Worm (Caenorhabditis elegans) whole organism, mixed stage, embryonic: ENCODE data around the gene odr-3.
A peak's percentile ranks its signal among the peaks of the same experiment; 100 is the strongest.

Experiments used
- bed-3 ChIP-seq: fragments of 200-800 bp; sonication (Bioruptor generic); optimal IDR thresholded peaks from 3 replicates; lab custom pipeline; 2018; ENCODE audit warnings: mild to moderate bottlenecking, missing genetic modification characterization, moderate library complexity, missing compliant biosample characterization
- blmp-1 ChIP-seq: fragments of 150-350 bp; optimal IDR thresholded peaks from 2 replicates; lab custom pipeline; 2014; ENCODE audit warnings: missing biosample characterization, missing genetic modification characterization
- ceh-43 ChIP-seq: fragments of 200-800 bp; sonication (Bioruptor generic); optimal IDR thresholded peaks from 2 replicates; lab custom pipeline; 2018; ENCODE audit warnings: mild to moderate bottlenecking, missing genetic modification characterization, moderate library complexity, missing compliant biosample characterization
- ceh-83 ChIP-seq: fragments of 200-800 bp; sonication (Bioruptor generic); optimal IDR thresholded peaks from 2 replicates; lab custom pipeline; 2018; ENCODE audit warnings: mild to moderate bottlenecking, missing genetic modification characterization, missing compliant biosample characterization
- ces-1 ChIP-seq: fragments of 150-350 bp; optimal IDR thresholded peaks from 2 replicates; lab custom pipeline; 2014; ENCODE audit warnings: missing biosample characterization, missing genetic modification reagents, missing genetic modification characterization
- cnd-1 ChIP-seq: fragments of 200-800 bp; sonication (Bioruptor generic); optimal IDR thresholded peaks from 2 replicates; lab custom pipeline; 2018; ENCODE audit warnings: mild to moderate bottlenecking, missing genetic modification characterization, missing compliant biosample characterization
- drap-1 ChIP-seq: fragments of 200-800 bp; sonication (Bioruptor generic); optimal IDR thresholded peaks from 3 replicates; lab custom pipeline; 2018; ENCODE audit warnings: mild to moderate bottlenecking, missing genetic modification characterization, missing compliant biosample characterization
- elt-1 ChIP-seq: sonication (generic microtip); optimal IDR thresholded peaks from 2 replicates; lab custom pipeline; 2017; ENCODE audit warnings: missing genetic modification characterization, mild to moderate bottlenecking, missing compliant biosample characterization, antibody characterized with exemption, moderate library complexity, borderline replicate concordance; ENCODE audit not compliant: insufficient read depth
- elt-3 ChIP-seq: fragments of 150-350 bp; optimal IDR thresholded peaks from 2 replicates; lab custom pipeline; 2014; ENCODE audit warnings: missing biosample characterization, missing genetic modification characterization
- flh-1 ChIP-seq: fragments of 200-800 bp; sonication (Bioruptor generic); optimal IDR thresholded peaks from 2 replicates; lab custom pipeline; 2018; ENCODE audit warnings: mild to moderate bottlenecking, missing genetic modification characterization, moderate library complexity, missing compliant biosample characterization
- ham-2 ChIP-seq: fragments of 200-800 bp; sonication (Bioruptor generic); optimal IDR thresholded peaks from 2 replicates; lab custom pipeline; 2018; ENCODE audit warnings: mild to moderate bottlenecking, missing genetic modification characterization, missing compliant biosample characterization
- hlh-1 ChIP-seq: fragments of 150-350 bp; optimal IDR thresholded peaks from 2 replicates; lab custom pipeline; 2014; ENCODE audit warnings: missing biosample characterization, missing genetic modification reagents, missing genetic modification characterization
- lin-13 ChIP-seq: fragments of 150-350 bp; optimal IDR thresholded peaks from 2 replicates; lab custom pipeline; 2014; ENCODE audit warnings: missing biosample characterization, missing genetic modification characterization
- lin-32 ChIP-seq: fragments of 200-800 bp; sonication (Bioruptor generic); optimal IDR thresholded peaks from 2 replicates; lab custom pipeline; 2018; ENCODE audit warnings: mild to moderate bottlenecking, missing genetic modification characterization, missing compliant biosample characterization
- lsy-2 ChIP-seq: fragments of 150-350 bp; optimal IDR thresholded peaks from 2 replicates; lab custom pipeline; 2014; ENCODE audit warnings: missing biosample characterization, missing genetic modification characterization
- mab-5 ChIP-seq: fragments of 150-350 bp; optimal IDR thresholded peaks from 2 replicates; lab custom pipeline; 2014; ENCODE audit warnings: missing biosample characterization, missing genetic modification characterization
- mep-1 ChIP-seq: fragments of 150-350 bp; optimal IDR thresholded peaks from 2 replicates; lab custom pipeline; 2017; ENCODE audit warnings: missing biosample characterization, missing genetic modification reagents, missing genetic modification characterization, inconsistent platforms
- mls-2 ChIP-seq: sonication (generic microtip); optimal IDR thresholded peaks from 2 replicates; lab custom pipeline; 2016; ENCODE audit warnings: mild to moderate bottlenecking, missing genetic modification characterization, moderate library complexity, missing compliant biosample characterization
- nhr-12 ChIP-seq: fragments of 150-350 bp; optimal IDR thresholded peaks from 2 replicates; lab custom pipeline; 2014; ENCODE audit warnings: missing biosample characterization, missing genetic modification characterization
- nhr-2 ChIP-seq: fragments of 150-350 bp; optimal IDR thresholded peaks from 2 replicates; lab custom pipeline; 2014; ENCODE audit warnings: missing biosample characterization, missing genetic modification characterization
- nhr-28 ChIP-seq: fragments of 150-350 bp; optimal IDR thresholded peaks from 2 replicates; lab custom pipeline; 2014; ENCODE audit warnings: missing biosample characterization, missing genetic modification characterization
- nhr-76 ChIP-seq: sonication (generic microtip); optimal IDR thresholded peaks from 2 replicates; lab custom pipeline; 2017; ENCODE audit warnings: missing biosample characterization, missing genetic modification characterization
- pha-4 ChIP-seq: fragments of 150-350 bp; optimal IDR thresholded peaks from 2 replicates; lab custom pipeline; 2018; ENCODE audit warnings: missing biosample characterization, missing genetic modification reagents, missing genetic modification characterization
- sem-2 ChIP-seq: fragments of 200-800 bp; sonication (Bioruptor generic); optimal IDR thresholded peaks from 2 replicates; lab custom pipeline; 2018; ENCODE audit warnings: mild to moderate bottlenecking, missing genetic modification characterization, missing compliant biosample characterization
- sptf-1 ChIP-seq: sonication (generic microtip); optimal IDR thresholded peaks from 2 replicates; lab custom pipeline; 2017; ENCODE audit warnings: mild to moderate bottlenecking, missing genetic modification characterization, moderate library complexity, missing compliant biosample characterization
- tbx-8 ChIP-seq: fragments of 200-800 bp; sonication (Bioruptor generic); optimal IDR thresholded peaks from 2 replicates; lab custom pipeline; 2018; ENCODE audit warnings: mild to moderate bottlenecking, missing genetic modification characterization, moderate library complexity, missing compliant biosample characterization
- unc-120 ChIP-seq: sonication (generic microtip); optimal IDR thresholded peaks from 2 replicates; lab custom pipeline; 2017; ENCODE audit warnings: missing genetic modification characterization, missing compliant biosample characterization; ENCODE audit not compliant: poor library complexity, severe bottlenecking
- unc-39 ChIP-seq: fragments of 150-350 bp; optimal IDR thresholded peaks from 2 replicates; lab custom pipeline; 2014; ENCODE audit warnings: missing biosample characterization, missing genetic modification characterization
- zip-8 ChIP-seq: fragments of 150-350 bp; optimal IDR thresholded peaks from 2 replicates; lab custom pipeline; 2014; ENCODE audit warnings: missing biosample characterization, missing genetic modification characterization
- ztf-11 ChIP-seq: fragments of 150-350 bp; optimal IDR thresholded peaks from 2 replicates; lab custom pipeline; 2014; ENCODE audit warnings: missing biosample characterization, missing genetic modification characterization

odr-3 gene

ce11 chrV:13249436-13249835 is at the start of gene odr-3:
Gene odr-3, minus strand, starts transcription at chrV:13249536.
- TF ChIP-seq ceh-83 (no peak), bed-3 (GFP tag; lab: Kevin White, UChicago) (no peak), drap-1 (GFP tag; lab: Kevin White, UChicago) (no peak), elt-1 (no peak), pha-4 (no peak), nhr-12 (tag; lab: Kevin White, UChicago) (no peak), lsy-2 (tag; lab: Kevin White, UChicago) (no peak)

DNA sequence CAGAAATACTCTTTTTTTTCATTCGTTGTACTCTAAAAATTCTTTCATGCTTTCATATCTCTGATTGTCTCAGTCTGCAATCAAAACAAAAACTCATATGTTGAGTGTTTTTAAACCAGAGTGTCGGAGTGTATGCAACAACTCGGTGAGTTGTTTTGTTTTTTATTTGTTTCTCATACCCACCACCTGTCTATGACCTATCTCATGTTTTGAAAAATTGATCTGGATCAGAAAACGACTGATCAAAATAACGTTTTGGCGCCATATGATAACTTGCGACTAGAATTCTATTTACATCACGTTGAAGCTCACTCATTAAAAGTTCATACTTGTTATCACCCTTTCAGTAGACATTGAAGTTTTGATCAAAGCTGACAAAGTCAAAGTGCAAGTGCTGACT is 49.4 kb upstream of the odr-3 start:
- TF ChIP-seq pha-4 = no peak
- no peak for TF ChIP-seq bed-3 (GFP tag; lab: Kevin White, UChicago)
- no peak for TF ChIP-seq ztf-11 (tag; lab: Kevin White, UChicago)
- TF ChIP-seq lin-32 (GFP tag; lab: Kevin White, UChicago) = no peak
- no peak for TF ChIP-seq elt-3 (tag; lab: Kevin White, UChicago)
- TF ChIP-seq zip-8 (tag; lab: Kevin White, UChicago) = no peak
- no peak for TF ChIP-seq hlh-1
- no peak for TF ChIP-seq ham-2 (GFP tag; lab: Kevin White, UChicago)
- TF ChIP-seq blmp-1 = no peak
- TF ChIP-seq ceh-83 = no peak
- TF ChIP-seq nhr-2 (tag; lab: Kevin White, UChicago) = no peak
- no peak for TF ChIP-seq unc-39
- no peak for TF ChIP-seq mls-2
- TF ChIP-seq nhr-76 (tag; lab: Kevin White, UChicago) = no peak
- no peak for TF ChIP-seq sem-2 (GFP tag; lab: Kevin White, UChicago)
- TF ChIP-seq ces-1 = no peak
- TF ChIP-seq mab-5 (tag; lab: Kevin White, UChicago) = no peak
- TF ChIP-seq tbx-8 (GFP tag; lab: Kevin White, UChicago) = no peak

ce11 chrV:13297220-13297619 is 47.9 kb upstream of the odr-3 start, which contains the start of gene C26E1.1:
Gene C26E1.1, plus strand, starts transcription at chrV:13297520.
- TF ChIP-seq ces-1 = no peak
- TF ChIP-seq unc-120 (tag; lab: Kevin White, UChicago) = no peak
- no peak for TF ChIP-seq elt-1
- no peak for TF ChIP-seq cnd-1 (tag; lab: Kevin White, UChicago)
- no peak for TF ChIP-seq nhr-12 (tag; lab: Kevin White, UChicago)
- no peak for TF ChIP-seq lin-13 (tag; lab: Kevin White, UChicago)
- TF ChIP-seq drap-1 (GFP tag; lab: Kevin White, UChicago) = no peak
- TF ChIP-seq tbx-8 (GFP tag; lab: Kevin White, UChicago) = no peak
- TF ChIP-seq ham-2 (GFP tag; lab: Kevin White, UChicago) = no peak
- TF ChIP-seq flh-1 (GFP tag; lab: Kevin White, UChicago) = no peak
- no peak for TF ChIP-seq zip-8 (tag; lab: Kevin White, UChicago)
- TF ChIP-seq nhr-2 (tag; lab: Kevin White, UChicago) = no peak
- TF ChIP-seq mab-5 (tag; lab: Kevin White, UChicago) = no peak
- no peak for TF ChIP-seq nhr-28
- no peak for TF ChIP-seq hlh-1
- no peak for TF ChIP-seq unc-39
- no peak for TF ChIP-seq lsy-2 (tag; lab: Kevin White, UChicago)
- no peak for TF ChIP-seq nhr-76 (tag; lab: Kevin White, UChicago)
- TF ChIP-seq, all 35 proteins: peak for 0

DNA sequence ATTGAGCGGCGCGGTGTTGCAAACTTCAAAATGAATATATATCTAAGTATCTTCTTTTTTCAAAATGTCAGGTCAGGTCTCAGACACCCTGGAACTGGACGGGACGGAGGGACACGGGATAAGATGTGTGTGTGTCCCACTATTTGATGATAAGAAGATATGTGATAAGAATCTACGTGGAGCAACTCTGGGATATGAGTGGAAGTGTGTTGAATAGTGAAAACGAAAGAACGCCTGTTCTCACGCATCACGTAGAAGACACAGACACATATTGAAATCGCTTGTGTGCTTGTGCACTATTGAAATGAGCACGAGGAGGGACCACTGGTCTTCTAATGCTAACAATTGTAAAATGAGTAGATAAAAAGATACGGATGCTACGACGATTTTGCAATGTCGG is 46.5 kb upstream of the odr-3 start, which contains the start of gene uig-1:
Gene uig-1, minus strand, starts transcription at position 120 of the 400 bp plus-strand sequence.
- peak; percentile 47 for TF ChIP-seq hlh-1
- no peak for TF ChIP-seq blmp-1

ce11 chrV:13294507-13294906 is 45.2 kb upstream of the odr-3 start:
- TF ChIP-seq ces-1 (peak; percentile 96), blmp-1 (no peak)

DNA sequence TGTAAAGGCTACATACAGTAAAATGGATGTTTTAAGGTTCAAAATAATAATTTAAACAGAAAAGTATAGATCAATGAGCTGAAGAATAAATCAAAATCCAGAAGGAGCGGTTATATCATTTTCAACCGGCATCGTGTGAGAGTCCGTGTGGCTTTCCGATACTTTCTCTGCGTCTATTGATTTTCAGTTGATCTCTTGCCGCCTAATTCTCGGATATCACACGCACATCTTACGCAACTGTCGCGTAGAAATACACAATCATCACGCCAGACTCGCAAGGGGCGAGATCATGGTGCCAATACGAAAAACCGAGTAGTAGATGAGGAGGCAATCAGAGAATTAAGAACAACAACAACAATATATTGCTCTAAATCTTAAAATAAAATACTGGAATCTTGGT is 39.5 kb upstream of the odr-3 start:
- TF ChIP-seq hlh-1 (peak; percentile 7), sptf-1 (tag; lab: Kevin White, UChicago) (no peak), mep-1 (tag; lab: Kevin White, UChicago) (no peak), ceh-43 (GFP tag; lab: Kevin White, UChicago) (no peak), ztf-11 (tag; lab: Kevin White, UChicago) (no peak), mab-5 (tag; lab: Kevin White, UChicago) (no peak), lin-32 (GFP tag; lab: Kevin White, UChicago) (no peak), unc-120 (tag; lab: Kevin White, UChicago) (peak; percentile 21)
- TF ChIP-seq, all 35 proteins: peak for 2
